Fruit fly (Drosophila melanogaster): ENCODE measurements around the gene CG5167.
A peak's percentile ranks its signal among the peaks of the same experiment; 100 is the strongest.

Gene CG5167

dm6 chr3R:12441008-12441606 lies 34.8 kb downstream of the CG5167 start (continued):
- 0 out of 4 replicates have a peak, but pooled peaks have one; percentile 76 for TF ChIP-seq chinmo (GFP tag; IDR thresholded peaks at IDR 0.05; ENCODE audit: partially characterized antibody)
- TF ChIP-seq CG9797 (GFP tag; optimal IDR thresholded peaks at IDR 0.05) = no peak
- no peak for TF ChIP-seq CG10654 (GFP tag; optimal IDR thresholded peaks at IDR 0.05)
- no peak for TF ChIP-seq H2.0 (GFP tag; IDR thresholded peaks at IDR 0.05)
- no peak for TF ChIP-seq slbo (GFP tag; IDR thresholded peaks at IDR 0.05)
- no peak for TF ChIP-seq CG17385 (GFP tag; optimal IDR thresholded peaks at IDR 0.05)
- TF ChIP-seq tap (tag; optimal IDR thresholded peaks at IDR 0.05) = no peak
- TF ChIP-seq psq (GFP tag; optimal IDR thresholded peaks at IDR 0.05) = no peak
- no peak for TF ChIP-seq CG11504 (tag; optimal IDR thresholded peaks at IDR 0.05)
- TF ChIP-seq oc (tag; optimal IDR thresholded peaks at IDR 0.05) = no peak
- TF ChIP-seq fd102C (GFP tag; optimal IDR thresholded peaks at IDR 0.05) = no peak
- TF ChIP-seq crol (GFP tag; IDR thresholded peaks at IDR 0.05) = no peak

- TF ChIP-seq CG2712 (tag; optimal IDR thresholded peaks at IDR 0.05) (peak; percentile 23), CG6813 (GFP tag; optimal IDR thresholded peaks at IDR 0.05) (peak; percentile 6), sens (GFP tag) (peak; percentile 79), CG15269 (tag; optimal IDR thresholded peaks at IDR 0.05) (peak; percentile 71), Eip74EF (GFP tag; optimal IDR thresholded peaks at IDR 0.05) (no peak), Taf1 (GFP tag; IDR thresholded peaks at IDR 0.05) (peak; percentile 39; the same call in 1 of the 2 replicates), CG6254 (GFP tag; optimal IDR thresholded peaks at IDR 0.05) (no peak), CG12219 (GFP tag; optimal IDR thresholded peaks at IDR 0.05) (no peak), CG7556 (GFP tag; optimal IDR thresholded peaks at IDR 0.05) (peak; percentile 37), Mes4 (GFP tag; optimal IDR thresholded peaks at IDR 0.05) (no peak), sr (GFP tag; IDR thresholded peaks at IDR 0.05) (no peak), Drgx (GFP tag; IDR thresholded peaks at IDR 0.05) (peak; percentile 55), Side (GFP tag; optimal IDR thresholded peaks at IDR 0.05) (no peak), CG10321 (GFP tag; IDR thresholded peaks at IDR 0.05) (peak; percentile 76), Spps (tag; optimal IDR thresholded peaks at IDR 0.05) (no peak), CG16815 (GFP tag; optimal IDR thresholded peaks at IDR 0.05) (peak; percentile 15), pb (GFP tag; optimal IDR thresholded peaks at IDR 0.05) (no peak), CG31388 (GFP tag; optimal IDR thresholded peaks at IDR 0.05) (no peak), Oli (tag; optimal IDR thresholded peaks at IDR 0.05) (peak; percentile 29), slou (GFP tag; optimal IDR thresholded peaks at IDR 0.05) (no peak), tap (tag; optimal IDR thresholded peaks at IDR 0.05) (peak; percentile 12), CG17829 (tag; optimal IDR thresholded peaks at IDR 0.05) (peak; percentile 2), al (GFP tag; IDR thresholded peaks at IDR 0.05) (peak; percentile 23; the same call in 1 of the 2 replicates), Dek (tag; optimal IDR thresholded peaks at IDR 0.05) (peak; percentile 12), sug (tag; optimal IDR thresholded peaks at IDR 0.05) (peak; percentile 6), CG13296 (GFP tag; optimal IDR thresholded peaks at IDR 0.05) (peak; percentile 9), CG13894 (tag; optimal IDR thresholded peaks at IDR 0.05) (peak; percentile 34), PHDP (tag; optimal IDR thresholded peaks at IDR 0.05) (peak; percentile 55), CG30403 (GFP tag; optimal IDR thresholded peaks at IDR 0.05) (peak; percentile 54), CG8388 (GFP tag; optimal IDR thresholded peaks at IDR 0.05) (no peak), gem (tag; optimal IDR thresholded peaks at IDR 0.05) (peak; percentile 54), HmgD (GFP tag; optimal IDR thresholded peaks at IDR 0.05) (no peak), CG7928 (GFP tag; optimal IDR thresholded peaks at IDR 0.05) (no peak), kay (GFP tag; optimal IDR thresholded peaks at IDR 0.05) (no peak), Hey (tag; optimal IDR thresholded peaks at IDR 0.05) (no peak), CG11398 (GFP tag; optimal IDR thresholded peaks at IDR 0.05) (no peak)
Observed at dm6 chr3R:12442601-12443533, 36.5 kb downstream of the CG5167 start.

Data from whole organism, embryonic.